ENCODE assay signal across 3 fruit fly cellular contexts in genomic region chr3L:11053843-11054242, dm6.
A peak's percentile ranks its signal among the peaks of the same experiment; 100 is the strongest.
TF ChIP-seq lines count a peak whose summit lies in the region.

CG7888 (plus strand) TSS chr3L:11054035.

- TF ChIP-seq CTCF in whole organism, embryonic (GFP tag; optimal IDR thresholded peaks at IDR 0.05; lab: Kevin White, UChicago): no peak

TF ChIP-seq in whole organism, adult, 20 proteins besides CTCF, POLR2A, EP300 and RAD21:
- TF ChIP-seq CG12768 (GFP tag; optimal IDR thresholded peaks at IDR 0.05; lab: Kevin White, UChicago) (peak; percentile 17), bab1 (GFP tag; optimal IDR thresholded peaks at IDR 0.05; lab: Kevin White, UChicago) (no peak)

TF ChIP-seq in whole organism, embryonic, 481 proteins besides CTCF, POLR2A, EP300 and RAD21:
- no peak for TF ChIP-seq Dek (tag; optimal IDR thresholded peaks at IDR 0.05; lab: Kevin White, UChicago)
- no peak for TF ChIP-seq CG3847 (GFP tag; IDR thresholded peaks at IDR 0.05; lab: Robert Waterston, UW)
- peak; percentile 18 for TF ChIP-seq CG15514 (GFP tag; optimal IDR thresholded peaks at IDR 0.05; lab: Kevin White, UChicago)
- 0 out of 3 replicates have a peak, but pooled peaks have one; percentile 31 for TF ChIP-seq CG11456 (GFP tag; IDR thresholded peaks at IDR 0.05; lab: Robert Waterston, UW)
- peak; percentile 14 for TF ChIP-seq D19A (tag; optimal IDR thresholded peaks at IDR 0.05; lab: Kevin White, UChicago)
- TF ChIP-seq ash1 (GFP tag; optimal IDR thresholded peaks at IDR 0.05; lab: Kevin White, UChicago): no peak
- 0 out of 3 replicates have a peak, but pooled peaks have one; percentile 11 for TF ChIP-seq row (GFP tag; IDR thresholded peaks at IDR 0.05; lab: Robert Waterston, UW)
- TF ChIP-seq CG15269 (tag; optimal IDR thresholded peaks at IDR 0.05; lab: Kevin White, UChicago): peak; percentile 13
- TF ChIP-seq Sox102F (GFP tag; optimal IDR thresholded peaks at IDR 0.05; lab: Kevin White, UChicago): no peak
- no peak for TF ChIP-seq CG33213 (GFP tag; optimal IDR thresholded peaks at IDR 0.05; lab: Kevin White, UChicago)
- no peak for TF ChIP-seq Hr78 (GFP tag; optimal IDR thresholded peaks at IDR 0.05; lab: Kevin White, UChicago)
- TF ChIP-seq CG2199 (GFP tag; IDR thresholded peaks at IDR 0.05; lab: Robert Waterston, UW): 0 out of 3 replicates have a peak, but pooled peaks have one; percentile 57
- peak; percentile 15 for TF ChIP-seq CG3995 (GFP tag; optimal IDR thresholded peaks at IDR 0.05; lab: Kevin White, UChicago)
- peak; percentile 3 for TF ChIP-seq CG12769 (tag; optimal IDR thresholded peaks at IDR 0.05; lab: Kevin White, UChicago)
- TF ChIP-seq Adf1 (GFP tag; IDR thresholded peaks at IDR 0.05; lab: Robert Waterston, UW): no peak
- peak; percentile 63 for TF ChIP-seq CG13894 (tag; optimal IDR thresholded peaks at IDR 0.05; lab: Kevin White, UChicago)
- TF ChIP-seq CG14441 (GFP tag; IDR thresholded peaks at IDR 0.05; lab: Robert Waterston, UW): no peak
- TF ChIP-seq chinmo (GFP tag; IDR thresholded peaks at IDR 0.05; lab: Robert Waterston, UW; ENCODE audit: partially characterized antibody): 0 out of 4 replicates have a peak, but pooled peaks have one; percentile 23
- peak; percentile 26 for TF ChIP-seq Med (GFP tag; lab: Kevin White, UChicago)
- TF ChIP-seq CG8290 (GFP tag; optimal IDR thresholded peaks at IDR 0.05; lab: Kevin White, UChicago): no peak
- TF ChIP-seq CG8290 (tag; optimal IDR thresholded peaks at IDR 0.05; lab: Kevin White, UChicago): peak in 1 of 2 experiments; percentile 46
- no peak for TF ChIP-seq Ets97D (GFP tag; optimal IDR thresholded peaks at IDR 0.05; lab: Kevin White, UChicago)

TF ChIP-seq in whole organism, prepupa, 60 proteins besides CTCF, POLR2A, EP300 and RAD21:
- 0 out of 2 replicates have a peak, but pooled peaks have one; percentile 11 for TF ChIP-seq CG15336 (GFP tag; IDR thresholded peaks at IDR 0.05; lab: Robert Waterston, UW)
- TF ChIP-seq CG32006 (GFP tag; optimal IDR thresholded peaks at IDR 0.05; lab: Kevin White, UChicago): no peak
